Fruit fly (Drosophila melanogaster): ENCODE results near the gene Mpcp2.

- TF ChIP-seq CG14711 (tag; optimal IDR thresholded peaks at IDR 0.05), result no peak
- TF ChIP-seq CG12768 (GFP tag; optimal IDR thresholded peaks at IDR 0.05), result no peak
- no peak for TF ChIP-seq CG7045 (GFP tag; optimal IDR thresholded peaks at IDR 0.05)
- TF ChIP-seq pad (GFP tag; optimal IDR thresholded peaks at IDR 0.05), result no peak
- TF ChIP-seq kay (GFP tag; ENCODE audit: borderline replicate concordance), result no peak
- TF ChIP-seq cnc (optimal IDR thresholded peaks at IDR 0.05), result no peak
Observed at dm6 chr3L:14556177-14556576, 18.7 kb downstream of the Mpcp2 start.

Data from whole organism, adult.